Worm (Caenorhabditis elegans) whole organism, mixed stage, embryonic: ENCODE data around the gene Y46G5A.14.

Experiments
- M03D4.4 ChIP-seq: sonication (generic microtip); optimal IDR thresholded peaks from 2 replicates; lab custom pipeline; 2017; ENCODE audit warnings: mild to moderate bottlenecking, missing genetic modification characterization, missing compliant biosample characterization
- bed-3 ChIP-seq: fragments of 200-800 bp; sonication (Bioruptor generic); optimal IDR thresholded peaks from 3 replicates; lab custom pipeline; 2018; ENCODE audit warnings: mild to moderate bottlenecking, missing genetic modification characterization, moderate library complexity, missing compliant biosample characterization
- blmp-1 ChIP-seq: fragments of 150-350 bp; optimal IDR thresholded peaks from 2 replicates; lab custom pipeline; 2014; ENCODE audit warnings: missing biosample characterization, missing genetic modification characterization
- ceh-39 ChIP-seq: fragments of 150-350 bp; optimal IDR thresholded peaks from 2 replicates; lab custom pipeline; 2014; ENCODE audit warnings: missing biosample characterization, missing genetic modification characterization
- ceh-43 ChIP-seq: fragments of 200-800 bp; sonication (Bioruptor generic); optimal IDR thresholded peaks from 2 replicates; lab custom pipeline; 2018; ENCODE audit warnings: mild to moderate bottlenecking, missing genetic modification characterization, moderate library complexity, missing compliant biosample characterization
- ceh-83 ChIP-seq: fragments of 200-800 bp; sonication (Bioruptor generic); optimal IDR thresholded peaks from 2 replicates; lab custom pipeline; 2018; ENCODE audit warnings: mild to moderate bottlenecking, missing genetic modification characterization, missing compliant biosample characterization
- ces-1 ChIP-seq: fragments of 150-350 bp; optimal IDR thresholded peaks from 2 replicates; lab custom pipeline; 2014; ENCODE audit warnings: missing biosample characterization, missing genetic modification reagents, missing genetic modification characterization
- cnd-1 ChIP-seq: fragments of 200-800 bp; sonication (Bioruptor generic); optimal IDR thresholded peaks from 2 replicates; lab custom pipeline; 2018; ENCODE audit warnings: mild to moderate bottlenecking, missing genetic modification characterization, missing compliant biosample characterization
- drap-1 ChIP-seq: fragments of 200-800 bp; sonication (Bioruptor generic); optimal IDR thresholded peaks from 3 replicates; lab custom pipeline; 2018; ENCODE audit warnings: mild to moderate bottlenecking, missing genetic modification characterization, missing compliant biosample characterization
- elt-1 ChIP-seq: sonication (generic microtip); optimal IDR thresholded peaks from 2 replicates; lab custom pipeline; 2017; ENCODE audit warnings: missing genetic modification characterization, mild to moderate bottlenecking, missing compliant biosample characterization, antibody characterized with exemption, moderate library complexity, borderline replicate concordance; ENCODE audit not compliant: insufficient read depth
- flh-1 ChIP-seq: fragments of 200-800 bp; sonication (Bioruptor generic); optimal IDR thresholded peaks from 2 replicates; lab custom pipeline; 2018; ENCODE audit warnings: mild to moderate bottlenecking, missing genetic modification characterization, moderate library complexity, missing compliant biosample characterization
- ham-2 ChIP-seq: fragments of 200-800 bp; sonication (Bioruptor generic); optimal IDR thresholded peaks from 2 replicates; lab custom pipeline; 2018; ENCODE audit warnings: mild to moderate bottlenecking, missing genetic modification characterization, missing compliant biosample characterization
- hlh-1 ChIP-seq: fragments of 150-350 bp; optimal IDR thresholded peaks from 2 replicates; lab custom pipeline; 2014; ENCODE audit warnings: missing biosample characterization, missing genetic modification reagents, missing genetic modification characterization
- lin-13 ChIP-seq: fragments of 150-350 bp; optimal IDR thresholded peaks from 2 replicates; lab custom pipeline; 2014; ENCODE audit warnings: missing biosample characterization, missing genetic modification characterization
- lin-32 ChIP-seq: fragments of 200-800 bp; sonication (Bioruptor generic); optimal IDR thresholded peaks from 2 replicates; lab custom pipeline; 2018; ENCODE audit warnings: mild to moderate bottlenecking, missing genetic modification characterization, missing compliant biosample characterization
- lsy-2 ChIP-seq: fragments of 150-350 bp; optimal IDR thresholded peaks from 2 replicates; lab custom pipeline; 2014; ENCODE audit warnings: missing biosample characterization, missing genetic modification characterization
- mab-5 ChIP-seq: fragments of 150-350 bp; optimal IDR thresholded peaks from 2 replicates; lab custom pipeline; 2014; ENCODE audit warnings: missing biosample characterization, missing genetic modification characterization
- mep-1 ChIP-seq: fragments of 150-350 bp; optimal IDR thresholded peaks from 2 replicates; lab custom pipeline; 2017; ENCODE audit warnings: missing biosample characterization, missing genetic modification reagents, missing genetic modification characterization, inconsistent platforms
- mls-2 ChIP-seq: sonication (generic microtip); optimal IDR thresholded peaks from 2 replicates; lab custom pipeline; 2016; ENCODE audit warnings: mild to moderate bottlenecking, missing genetic modification characterization, moderate library complexity, missing compliant biosample characterization
- nhr-12 ChIP-seq: fragments of 150-350 bp; optimal IDR thresholded peaks from 2 replicates; lab custom pipeline; 2014; ENCODE audit warnings: missing biosample characterization, missing genetic modification characterization
- nhr-2 ChIP-seq: fragments of 150-350 bp; optimal IDR thresholded peaks from 2 replicates; lab custom pipeline; 2014; ENCODE audit warnings: missing biosample characterization, missing genetic modification characterization
- nhr-28 ChIP-seq: fragments of 150-350 bp; optimal IDR thresholded peaks from 2 replicates; lab custom pipeline; 2014; ENCODE audit warnings: missing biosample characterization, missing genetic modification characterization
- nhr-76 ChIP-seq: sonication (generic microtip); optimal IDR thresholded peaks from 2 replicates; lab custom pipeline; 2017; ENCODE audit warnings: missing biosample characterization, missing genetic modification characterization
- pha-4 ChIP-seq: fragments of 150-350 bp; optimal IDR thresholded peaks from 2 replicates; lab custom pipeline; 2018; ENCODE audit warnings: missing biosample characterization, missing genetic modification reagents, missing genetic modification characterization
- sem-2 ChIP-seq: fragments of 200-800 bp; sonication (Bioruptor generic); optimal IDR thresholded peaks from 2 replicates; lab custom pipeline; 2018; ENCODE audit warnings: mild to moderate bottlenecking, missing genetic modification characterization, missing compliant biosample characterization
- snpc-4 ChIP-seq: fragments of 150-350 bp; optimal IDR thresholded peaks from 2 replicates; lab custom pipeline; 2014; ENCODE audit warnings: missing biosample characterization, missing genetic modification characterization
- sptf-1 ChIP-seq: sonication (generic microtip); optimal IDR thresholded peaks from 2 replicates; lab custom pipeline; 2017; ENCODE audit warnings: mild to moderate bottlenecking, missing genetic modification characterization, moderate library complexity, missing compliant biosample characterization
- tbx-8 ChIP-seq: fragments of 200-800 bp; sonication (Bioruptor generic); optimal IDR thresholded peaks from 2 replicates; lab custom pipeline; 2018; ENCODE audit warnings: mild to moderate bottlenecking, missing genetic modification characterization, moderate library complexity, missing compliant biosample characterization
- unc-120 ChIP-seq: sonication (generic microtip); optimal IDR thresholded peaks from 2 replicates; lab custom pipeline; 2017; ENCODE audit warnings: missing genetic modification characterization, missing compliant biosample characterization; ENCODE audit not compliant: poor library complexity, severe bottlenecking
- unc-62 ChIP-seq: fragments of 150-350 bp; optimal IDR thresholded peaks from 2 replicates; lab custom pipeline; 2014; ENCODE audit warnings: missing biosample characterization, missing genetic modification reagents, missing genetic modification characterization
- zip-8 ChIP-seq: fragments of 150-350 bp; optimal IDR thresholded peaks from 2 replicates; lab custom pipeline; 2014; ENCODE audit warnings: missing biosample characterization, missing genetic modification characterization
- ztf-11 ChIP-seq: fragments of 150-350 bp; optimal IDR thresholded peaks from 2 replicates; lab custom pipeline; 2014; ENCODE audit warnings: missing biosample characterization, missing genetic modification characterization

Gene Y46G5A.14

DNA sequence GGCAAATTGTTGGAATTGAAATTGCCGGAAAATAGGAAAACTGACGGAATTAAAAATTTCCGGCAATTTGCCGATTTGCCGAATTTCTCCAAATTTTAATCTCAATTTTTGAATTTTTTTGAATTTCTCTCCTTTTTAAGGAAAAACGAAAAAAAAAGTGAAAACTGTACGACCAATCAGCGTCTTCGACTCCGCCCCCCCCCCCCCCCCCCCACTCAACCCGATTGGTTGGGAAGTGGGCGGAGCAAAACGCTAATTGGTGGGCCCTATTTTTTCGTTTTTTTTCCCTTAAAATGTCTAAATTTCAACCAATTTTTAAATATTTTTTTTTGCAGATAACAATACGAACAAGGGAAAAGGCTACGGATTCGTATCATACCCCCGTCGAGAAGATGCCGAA lies 4.6 kb upstream of the Y46G5A.14 start:
- TF ChIP-seq zip-8 (tag; lab: Kevin White, UChicago) (no peak), ztf-11 (tag; lab: Kevin White, UChicago) (no peak), blmp-1 (tag; lab: Kevin White, UChicago) (no peak), ham-2 (GFP tag; lab: Kevin White, UChicago) (no peak), elt-1 (tag; lab: Kevin White, UChicago) (no peak), ceh-43 (GFP tag; lab: Kevin White, UChicago) (no peak), nhr-12 (tag; lab: Kevin White, UChicago) (no peak), unc-120 (tag; lab: Kevin White, UChicago) (no peak), flh-1 (GFP tag; lab: Kevin White, UChicago) (no peak)
- TF ChIP-seq, all 35 proteins: peak for 0

DNA sequence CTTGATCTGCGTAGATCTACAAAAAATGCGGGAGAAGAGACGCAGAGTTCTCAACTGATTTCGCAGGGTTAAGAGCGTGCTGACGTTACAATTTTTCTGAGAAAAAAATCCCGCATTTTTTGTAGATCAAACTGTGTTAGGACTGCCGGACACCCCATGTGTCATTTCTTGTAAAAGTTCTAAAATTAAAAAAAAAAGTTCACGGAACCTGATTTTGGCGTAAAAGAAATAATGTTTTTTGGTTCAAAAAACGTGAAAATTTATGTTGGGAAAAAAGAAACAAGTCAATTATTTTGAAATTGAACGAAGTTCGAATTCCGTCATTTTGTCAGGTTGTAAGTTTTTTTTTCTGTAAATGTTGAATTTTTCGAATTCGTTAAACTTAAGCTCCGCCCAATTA lies 1.9 kb downstream of the Y46G5A.14 start, which contains the start of gene Y46G5A.34:
TSS of gene Y46G5A.34 (plus strand) at position 301 of the 400 bp plus-strand sequence.
- TF ChIP-seq M03D4.4 (tag; lab: Kevin White, UChicago), result no peak
- no peak for TF ChIP-seq blmp-1 (tag; lab: Kevin White, UChicago)
- TF ChIP-seq lin-32 (GFP tag; lab: Kevin White, UChicago), result no peak
- TF ChIP-seq tbx-8 (GFP tag; lab: Kevin White, UChicago), result no peak
- TF ChIP-seq sem-2 (GFP tag; lab: Kevin White, UChicago), result no peak
- no peak for TF ChIP-seq ceh-43 (GFP tag; lab: Kevin White, UChicago)
- TF ChIP-seq ham-2 (GFP tag; lab: Kevin White, UChicago), result no peak
- no peak for TF ChIP-seq lin-13
- no peak for TF ChIP-seq nhr-76 (tag; lab: Kevin White, UChicago)
- no peak for TF ChIP-seq unc-120 (tag; lab: Kevin White, UChicago)
- no peak for TF ChIP-seq unc-62
- no peak for TF ChIP-seq drap-1
- no peak for TF ChIP-seq mab-5 (tag; lab: Kevin White, UChicago)
- no peak for TF ChIP-seq ceh-39 (tag; lab: Kevin White, UChicago)
- no peak for TF ChIP-seq zip-8 (tag; lab: Kevin White, UChicago)
- TF ChIP-seq ceh-83 (GFP tag; lab: Kevin White, UChicago), result no peak
- no peak for TF ChIP-seq nhr-28 (tag; lab: Kevin White, UChicago)

DNA sequence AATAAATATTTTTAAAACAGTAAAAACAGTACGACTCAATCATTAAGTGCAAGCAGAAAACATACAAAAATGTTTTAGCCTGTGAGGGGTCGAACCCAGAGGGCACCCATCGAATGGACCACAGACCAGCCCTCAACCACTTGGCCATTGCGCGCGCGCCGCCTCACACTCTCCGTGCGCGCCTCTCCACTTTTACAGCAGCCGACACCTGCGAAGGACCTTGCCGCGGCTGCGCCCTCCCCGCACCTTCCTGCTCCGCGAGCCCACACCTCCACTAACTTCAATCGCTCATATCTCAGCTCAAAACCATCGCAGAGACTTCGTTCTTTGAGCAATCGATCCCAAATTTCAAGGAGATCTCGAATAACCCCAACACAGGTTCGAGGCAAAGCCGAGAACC lies 3.9 kb downstream of the Y46G5A.14 start:
- TF ChIP-seq lin-13 (peak; percentile 70), sptf-1 (tag; lab: Kevin White, UChicago) (peak; percentile 47), mep-1 (tag; lab: Kevin White, UChicago) (peak; percentile 27)

DNA sequence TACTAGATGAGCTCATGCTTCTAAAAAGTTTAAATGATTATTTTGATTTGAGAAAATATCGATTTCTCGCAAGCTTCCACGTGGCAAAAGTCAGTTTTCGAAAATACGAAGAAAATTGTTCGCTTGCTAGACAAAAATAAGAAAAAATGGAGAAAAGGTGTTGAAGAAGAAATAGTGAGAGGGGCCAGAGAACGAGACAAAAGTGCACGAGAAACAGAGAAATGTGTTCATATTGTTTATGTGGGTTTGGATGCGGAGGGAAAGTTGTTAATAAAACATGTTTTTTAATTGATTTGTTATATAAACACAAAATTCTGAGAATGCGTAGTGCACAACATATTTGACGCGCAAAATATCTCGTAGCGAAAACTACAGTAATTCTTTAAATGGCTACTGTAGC lies 10.9 kb downstream of the Y46G5A.14 start, which contains the start of gene Y46G5A.15:
TSS of gene Y46G5A.15 (minus strand) at position 26 of the 400 bp plus-strand sequence.
- TF ChIP-seq snpc-4 (tag; lab: Kevin White, UChicago) (no peak), zip-8 (tag; lab: Kevin White, UChicago) (no peak), ces-1 (no peak)
- TF ChIP-seq, all 35 proteins: peak for 0

DNA sequence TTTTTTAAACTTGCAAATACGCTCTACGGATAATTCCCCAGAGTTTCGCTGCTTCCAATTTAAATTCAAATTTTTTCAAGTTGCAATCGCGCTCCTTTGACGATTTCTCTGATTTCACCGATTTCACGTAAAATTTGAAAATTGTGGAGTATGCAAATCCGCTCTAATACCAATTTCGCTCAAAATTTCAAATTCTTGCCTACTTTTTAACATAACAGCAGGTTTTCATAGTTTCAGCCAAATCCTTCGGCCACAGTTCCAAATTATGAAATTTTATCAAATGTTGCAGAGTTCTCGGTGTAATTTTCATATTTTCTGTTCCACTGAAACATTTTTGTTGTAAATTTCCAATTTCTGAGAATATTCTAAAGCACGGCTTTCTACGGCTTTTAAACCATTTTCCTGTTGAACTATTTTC lies 13.3 kb downstream of the Y46G5A.14 start, which contains the start of gene alkb-7:
TSS of gene alkb-7 (minus strand) at position 323 of the 418 bp plus-strand sequence.
- no peak for TF ChIP-seq pha-4 (tag; lab: Kevin White, UChicago)
- TF ChIP-seq ceh-43 (GFP tag; lab: Kevin White, UChicago), result peak; percentile 29

DNA sequence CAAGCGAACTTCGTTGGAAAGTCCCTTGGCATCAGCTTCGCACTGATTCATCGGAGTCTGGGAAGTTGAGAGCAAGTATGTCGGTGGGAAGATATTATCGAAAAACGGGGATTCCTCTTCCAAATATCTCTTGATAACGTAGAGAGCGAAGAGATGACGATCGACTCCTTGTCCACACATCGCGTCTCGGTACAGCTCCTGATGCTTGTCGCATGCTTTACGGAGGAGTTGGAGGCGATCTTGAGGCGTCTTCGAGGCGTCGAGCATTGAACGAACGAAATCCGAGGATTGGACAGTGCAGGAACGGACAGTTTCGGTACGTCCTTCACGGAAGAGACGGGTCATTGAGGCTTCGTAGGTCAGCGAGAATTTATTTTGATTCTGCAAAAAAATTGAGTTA lies 15.0 kb downstream of the Y46G5A.14 start:
- TF ChIP-seq ceh-83 (GFP tag; lab: Kevin White, UChicago) (no peak), sptf-1 (tag; lab: Kevin White, UChicago) (no peak), mls-2 (tag; lab: Kevin White, UChicago) (no peak), cnd-1 (no peak), drap-1 (no peak), ztf-11 (tag; lab: Kevin White, UChicago) (no peak), hlh-1 (tag; lab: Kevin White, UChicago) (no peak), elt-1 (tag; lab: Kevin White, UChicago) (no peak), mep-1 (tag; lab: Kevin White, UChicago) (no peak), lsy-2 (tag; lab: Kevin White, UChicago) (no peak), M03D4.4 (tag; lab: Kevin White, UChicago) (no peak), nhr-76 (tag; lab: Kevin White, UChicago) (no peak), ces-1 (no peak), bed-3 (GFP tag; lab: Kevin White, UChicago) (no peak), nhr-12 (tag; lab: Kevin White, UChicago) (no peak), unc-120 (tag; lab: Kevin White, UChicago) (no peak), nhr-2 (tag; lab: Kevin White, UChicago) (no peak)
